Worm (Caenorhabditis elegans): ENCODE results near the gene sri-53.

sri-53 gene

DNA sequence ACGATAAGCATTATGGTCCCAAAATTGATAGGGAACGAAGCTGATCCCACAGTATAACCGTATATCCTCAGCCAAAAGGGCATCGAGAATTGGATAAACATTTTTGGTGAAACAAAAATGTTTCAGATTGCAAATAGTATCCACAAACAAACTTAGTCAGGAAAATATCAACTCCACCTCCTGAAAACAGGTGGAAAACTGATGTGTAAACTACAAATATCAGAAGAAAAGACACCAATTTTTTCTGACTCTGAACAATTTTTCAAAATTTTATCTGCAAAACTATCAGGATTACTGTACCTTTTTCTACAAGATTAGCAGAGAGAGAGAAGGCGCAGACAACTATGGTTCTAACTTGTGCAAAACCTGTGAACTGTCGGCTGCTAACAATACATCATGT is at the start of gene sri-53:
Gene sri-53 (minus strand): TSS at position 101 of the 400 bp plus-strand sequence.
- TF ChIP-seq nhr-6 (tag; optimal IDR thresholded peaks at IDR 0.05) (no peak), zip-2 (tag; optimal IDR thresholded peaks at IDR 0.05) (no peak), unc-62 (GFP tag; optimal IDR thresholded peaks at IDR 0.05 in 1 of 2) (no peak), unc-62 (tag; optimal IDR thresholded peaks at IDR 0.05) (no peak), unc-39 (tag; optimal IDR thresholded peaks at IDR 0.05) (no peak), fkh-10 (GFP tag; optimal IDR thresholded peaks at IDR 0.05) (no peak), F37D6.2 (tag; optimal IDR thresholded peaks at IDR 0.05) (no peak), dmd-8 (GFP tag; IDR thresholded peaks at IDR 0.05) (no peak), madf-9 (GFP tag; conservative IDR thresholded peaks at IDR 0.05) (no peak), lin-39 (tag; optimal IDR thresholded peaks at IDR 0.05) (no peak), vab-7 (GFP tag; IDR thresholded peaks at IDR 0.05) (no peak), ZK337.2 (GFP tag; IDR thresholded peaks at IDR 0.05) (no peak), dve-1 (tag; optimal IDR thresholded peaks at IDR 0.05; ENCODE audit: insufficient read depth) (no peak), Y5F2A.4 (GFP tag; optimal IDR thresholded peaks at IDR 0.05) (no peak), nhr-41 (GFP tag; IDR thresholded peaks at IDR 0.05) (no peak)

DNA sequence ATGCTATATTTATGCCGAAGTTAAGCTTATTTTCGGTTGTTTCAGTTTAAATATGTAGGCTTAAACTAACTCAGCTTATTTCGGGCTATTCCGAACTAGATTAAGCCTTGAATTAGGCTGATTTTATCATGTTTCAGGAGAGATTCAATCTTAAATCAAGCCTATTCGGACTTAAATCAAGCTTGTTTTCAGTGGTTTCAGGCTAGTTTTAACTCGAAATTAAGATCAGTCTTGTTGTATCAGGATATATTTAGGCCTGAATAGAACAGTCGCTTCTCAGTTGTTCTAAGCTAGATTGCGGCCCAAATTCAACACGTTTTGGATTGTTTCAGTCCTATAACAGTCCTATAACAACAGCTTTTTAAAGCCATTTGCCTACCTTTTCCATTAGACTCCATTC is 49.4 kb upstream of the sri-53 start:
- TF ChIP-seq set-16 (GFP tag; IDR thresholded peaks at IDR 0.05) (no peak), aha-1 (tag) (peak; percentile 96)

DNA sequence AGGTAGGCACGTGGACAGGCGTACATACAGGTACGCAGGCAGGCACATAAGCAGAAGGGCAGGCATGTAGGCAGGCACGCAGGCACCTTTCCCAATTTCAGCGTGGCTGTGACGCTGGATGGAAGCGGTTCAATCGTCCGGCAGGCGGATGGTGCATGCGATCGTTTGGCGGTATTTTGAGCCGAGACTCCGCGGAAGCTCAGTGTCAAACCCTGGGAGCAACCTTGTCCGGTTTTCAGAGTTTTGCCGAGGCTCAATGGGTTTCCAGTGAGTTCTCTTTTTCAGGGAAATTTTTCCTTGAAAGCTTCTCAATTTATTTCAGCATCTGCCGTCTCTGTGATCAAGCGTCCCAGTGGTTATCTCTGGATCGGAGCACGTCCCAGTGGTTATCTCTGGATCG is 47.8 kb upstream of the sri-53 start:
- TF ChIP-seq ceh-28 (tag; optimal IDR thresholded peaks at IDR 0.05), result no peak
- TF ChIP-seq set-16 (GFP tag; IDR thresholded peaks at IDR 0.05), result peak; percentile 60; the same call in 1 of the 2 replicates

- TF ChIP-seq nhr-102 (tag; optimal IDR thresholded peaks at IDR 0.05), result no peak
- no peak for TF ChIP-seq D1046.2 (GFP tag; IDR thresholded peaks at IDR 0.05)
- TF ChIP-seq nhr-111 (GFP tag; optimal IDR thresholded peaks at IDR 0.05), result no peak
- no peak for TF ChIP-seq nhr-42 (GFP tag; IDR thresholded peaks at IDR 0.05)
- TF ChIP-seq zfp-2 (tag; optimal IDR thresholded peaks at IDR 0.05), result no peak
- no peak for TF ChIP-seq gei-8 (GFP tag; optimal IDR thresholded peaks at IDR 0.05)
Observed at ce11 chrII:3249406-3249805, 47.0 kb upstream of the sri-53 start, which contains the start of gene clec-124. clec-124 (plus strand) TSS chrII:3249706.

ce11 chrII:3248043-3248718 is 45.8 kb upstream of the sri-53 start, which contains the start of the genes fbxc-50 and C17F4.2:
fbxc-50 (minus strand) TSS chrII:3248123.
C17F4.2 (plus strand) TSS chrII:3248668.
- TF ChIP-seq pqm-1 (tag; optimal IDR thresholded peaks at IDR 0.05) (no peak), zip-2 (tag; optimal IDR thresholded peaks at IDR 0.05) (no peak), dmd-6 (GFP tag; IDR thresholded peaks at IDR 0.05) (no peak), nhr-237 (tag; optimal IDR thresholded peaks at IDR 0.05) (no peak), T26A8.4 (GFP tag; IDR thresholded peaks at IDR 0.05) (no peak), saeg-2 (GFP tag; IDR thresholded peaks at IDR 0.05) (no peak), R02D3.7 (tag; optimal IDR thresholded peaks at IDR 0.05) (no peak), daf-16 (GFP tag; optimal IDR thresholded peaks at IDR 0.05) (no peak), daf-16 (tag; optimal IDR thresholded peaks at IDR 0.05) (no peak), zip-11 (GFP tag; IDR thresholded peaks at IDR 0.05) (no peak)

DNA sequence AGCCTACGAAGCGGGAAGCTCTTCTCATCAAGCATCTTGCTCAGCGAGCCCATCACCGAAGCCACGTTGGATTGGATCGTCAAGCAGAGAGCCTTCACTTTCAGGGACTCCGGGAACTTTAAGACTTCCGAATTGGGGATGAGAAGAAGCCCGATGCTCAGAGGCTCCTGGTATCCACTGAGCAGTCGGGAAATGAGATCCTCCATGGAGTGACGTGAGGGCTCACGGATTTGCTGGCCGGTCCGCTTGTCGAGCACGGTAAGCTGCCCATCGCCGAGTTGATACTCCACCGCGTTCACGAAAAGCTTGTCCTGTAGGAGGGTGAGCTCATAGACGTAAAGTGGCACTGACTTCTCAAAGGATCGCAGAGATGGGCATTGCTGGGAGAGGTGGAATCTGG is 45.1 kb upstream of the sri-53 start:
- no peak for TF ChIP-seq duxl-1 (tag; optimal IDR thresholded peaks at IDR 0.05; ENCODE audit: poor library complexity)
- TF ChIP-seq set-16 (GFP tag; IDR thresholded peaks at IDR 0.05), result peak; percentile 58; the same call in 1 of the 2 replicates
